Worm (Caenorhabditis elegans) whole organism, L4 larva: ENCODE measurements around the gene C50C3.5.

Experiments used
- D1046.2 ChIP-seq: fragments of 200-800 bp; sonication (Bioruptor generic); IDR thresholded peaks from 2 replicates; pipeline ENCODE4 v1.3.6; 2022; ENCODE audit warnings: missing genetic modification characterization, missing compliant biosample characterization
- F37D6.2 ChIP-seq: sonication (generic microtip); optimal IDR thresholded peaks from 2 replicates; lab custom pipeline; 2016; ENCODE audit warnings: mild to moderate bottlenecking, missing genetic modification characterization, missing compliant biosample characterization
- T20F7.1 ChIP-seq: fragments of 200-800 bp; sonication (Bioruptor generic); optimal IDR thresholded peaks from 2 replicates; lab custom pipeline; 2018; ENCODE audit warnings: mild to moderate bottlenecking, missing genetic modification characterization, missing compliant biosample characterization
- T26A8.4 ChIP-seq: fragments of 200-800 bp; sonication (Bioruptor generic); IDR thresholded peaks from 2 replicates; pipeline ENCODE4 v1.3.6; 2022; ENCODE audit warnings: missing genetic modification characterization, missing compliant biosample characterization
- Y48G9A.11 ChIP-seq: fragments of 200-800 bp; sonication (Bioruptor generic); IDR thresholded peaks from 2 replicates; pipeline ENCODE4 v1.3.6; 2022; ENCODE audit warnings: missing genetic modification reagents, missing genetic modification characterization, missing compliant biosample characterization
- Y75B8A.6 ChIP-seq: fragments of 200-800 bp; sonication (Bioruptor generic); IDR thresholded peaks from 2 replicates; pipeline ENCODE4 v1.3.6; 2022; ENCODE audit warnings: missing genetic modification reagents, missing genetic modification characterization, missing compliant biosample characterization
- aha-1 ChIP-seq: fragments of 150-350 bp; peaks from one replicate; lab custom pipeline; 2014; ENCODE audit warnings: missing biosample characterization, missing genetic modification characterization
- aly-2 ChIP-seq: sonication (generic microtip); optimal IDR thresholded peaks from 2 replicates; lab custom pipeline; 2018; ENCODE audit warnings: missing biosample characterization, missing genetic modification characterization
- arid-1 ChIP-seq: fragments of 200-800 bp; sonication (Bioruptor generic); conservative IDR thresholded peaks from 2 replicates; pipeline ENCODE4 v1.3.6; 2022; ENCODE audit warnings: missing genetic modification reagents, missing genetic modification characterization, missing compliant biosample characterization
- ceh-20 ChIP-seq: fragments of 200-800 bp; sonication (Bioruptor generic); IDR thresholded peaks from 2 replicates; pipeline ENCODE4 v1.3.6; 2022; ENCODE audit warnings: missing genetic modification reagents, missing genetic modification characterization, missing compliant biosample characterization
- ces-1 ChIP-seq: fragments of 150-350 bp; sonication (generic microtip); optimal IDR thresholded peaks from 4 replicates; lab custom pipeline; 2014; ENCODE audit warnings: missing biosample characterization, missing genetic modification reagents, missing genetic modification characterization
- daf-12 ChIP-seq: fragments of 150-350 bp; optimal IDR thresholded peaks from 2 replicates; lab custom pipeline; 2014; ENCODE audit warnings: missing biosample characterization, missing genetic modification reagents, missing genetic modification characterization
- dve-1 ChIP-seq: sonication (generic microtip); optimal IDR thresholded peaks from 2 replicates; lab custom pipeline; 2017; ENCODE audit warnings: antibody characterized with exemption, mild to moderate bottlenecking, missing genetic modification characterization, missing compliant biosample characterization; ENCODE audit not compliant: insufficient read depth
- gei-8 ChIP-seq: fragments of 200-800 bp; sonication (Bioruptor generic); optimal IDR thresholded peaks from 2 replicates; lab custom pipeline; 2018; ENCODE audit warnings: mild to moderate bottlenecking, missing genetic modification characterization, missing compliant biosample characterization
- hif-1 ChIP-seq, 2 experiments: sonication (generic microtip); optimal IDR thresholded peaks; 2 replicates each; lab custom pipeline; 2016 to 2017; ENCODE audit warnings: missing compliant biosample characterization in 2 of 2, missing genetic modification characterization in 2 of 2, missing genetic modification reagents in 2 of 2, missing genotype in 2 of 2, mild to moderate bottlenecking in 1 of 2
- hlh-30 ChIP-seq: sonication (generic microtip); optimal IDR thresholded peaks from 2 replicates; lab custom pipeline; 2017; ENCODE audit warnings: antibody characterized with exemption, mild to moderate bottlenecking, missing genetic modification characterization, missing compliant biosample characterization; ENCODE audit not compliant: insufficient read depth
- jun-1 ChIP-seq: fragments of 150-350 bp; optimal IDR thresholded peaks from 2 replicates; lab custom pipeline; 2014; ENCODE audit warnings: missing biosample characterization, missing genetic modification reagents, missing genetic modification characterization
- lim-7 ChIP-seq: fragments of 200-800 bp; sonication (Bioruptor generic); IDR thresholded peaks from 2 replicates; pipeline ENCODE4 v1.3.6; 2022; ENCODE audit warnings: missing genetic modification characterization, missing compliant biosample characterization
- lin-1 ChIP-seq: fragments of 200-800 bp; sonication (Bioruptor generic); IDR thresholded peaks from 2 replicates; pipeline ENCODE4 v1.3.6; 2022; ENCODE audit warnings: missing genetic modification reagents, missing genetic modification characterization, missing compliant biosample characterization
- lin-38 ChIP-seq: fragments of 200-800 bp; sonication (Bioruptor generic); IDR thresholded peaks from 2 replicates; pipeline ENCODE4 v1.3.6; 2022; ENCODE audit warnings: missing genetic modification reagents, missing genetic modification characterization, missing compliant biosample characterization
- lin-39 ChIP-seq: fragments of 150-350 bp; optimal IDR thresholded peaks from 2 replicates; lab custom pipeline; 2014; ENCODE audit warnings: missing biosample characterization, missing genetic modification reagents, missing genetic modification characterization
- madf-5 ChIP-seq, 2 experiments: fragments of 200-800 bp; sonication (Bioruptor generic); IDR thresholded peaks; 2 replicates each; pipeline ENCODE4 v1.3.6; 2022; ENCODE audit warnings: missing compliant biosample characterization in 2 of 2, missing genetic modification characterization in 2 of 2
- mdl-1 ChIP-seq, 2 experiments: fragments of 150-350 bp in 1 of 2; sonication (generic microtip) in 1 of 2; optimal IDR thresholded peaks; 2 replicates each; lab custom pipeline; 2014 to 2017; ENCODE audit warnings: missing biosample characterization in 2 of 2, missing genetic modification characterization in 2 of 2
- mdt-29 ChIP-seq: fragments of 200-800 bp; sonication (Bioruptor generic); IDR thresholded peaks from 2 replicates; pipeline ENCODE4 v1.3.6; 2022; ENCODE audit warnings: missing genetic modification reagents, missing genetic modification characterization, missing compliant biosample characterization
- mes-2 ChIP-seq: sonication (generic microtip); optimal IDR thresholded peaks from 2 replicates; lab custom pipeline; 2016; ENCODE audit warnings: missing genotype, mild to moderate bottlenecking, missing genetic modification characterization, missing compliant biosample characterization; ENCODE audit not compliant: poor library complexity, severe bottlenecking
- nhr-11 ChIP-seq: fragments of 150-350 bp; optimal IDR thresholded peaks from 2 replicates; lab custom pipeline; 2014; ENCODE audit warnings: missing biosample characterization, missing genetic modification characterization
- nhr-111 ChIP-seq: fragments of 200-800 bp; sonication (Bioruptor generic); optimal IDR thresholded peaks from 2 replicates; lab custom pipeline; 2018; ENCODE audit warnings: mild to moderate bottlenecking, missing genetic modification characterization, missing compliant biosample characterization
- nhr-237 ChIP-seq: sonication (generic microtip); optimal IDR thresholded peaks from 2 replicates; lab custom pipeline; 2017; ENCODE audit warnings: missing biosample characterization, missing genetic modification characterization
- nhr-25 ChIP-seq: sonication (generic microtip); optimal IDR thresholded peaks from 2 replicates; lab custom pipeline; 2017; ENCODE audit warnings: missing genetic modification characterization, mild to moderate bottlenecking, missing compliant biosample characterization, antibody characterized with exemption, moderate library complexity, borderline replicate concordance; ENCODE audit not compliant: insufficient read depth
- php-3 ChIP-seq: fragments of 200-800 bp; sonication (Bioruptor generic); IDR thresholded peaks from 2 replicates; pipeline ENCODE4 v1.3.6; 2022; ENCODE audit warnings: missing genetic modification reagents, missing genetic modification characterization, missing compliant biosample characterization
- pqm-1 ChIP-seq: sonication (generic microtip); optimal IDR thresholded peaks from 2 replicates; lab custom pipeline; 2017; ENCODE audit warnings: missing biosample characterization, missing genetic modification characterization
- saeg-2 ChIP-seq: fragments of 200-800 bp; sonication (Bioruptor generic); IDR thresholded peaks from 2 replicates; pipeline ENCODE4 v1.3.6; 2022; ENCODE audit warnings: missing genetic modification reagents, missing genetic modification characterization, missing compliant biosample characterization
- sdz-12 ChIP-seq: fragments of 200-800 bp; sonication (Bioruptor generic); optimal IDR thresholded peaks from 2 replicates; lab custom pipeline; 2018; ENCODE audit warnings: mild to moderate bottlenecking, missing genetic modification characterization, missing compliant biosample characterization
- unc-62 ChIP-seq, 3 experiments: fragments of 150-350 bp in 1 of 3; sonication (generic microtip); optimal IDR thresholded peaks in 2 of 3; peaks in 1 of 3; 1 replicate in 1 of 3; 2 replicates in 2 of 3; lab custom pipeline; 2014 to 2017; ENCODE audit warnings: missing biosample characterization in 3 of 3, missing genetic modification characterization in 3 of 3, missing genetic modification reagents in 3 of 3, missing genotype in 1 of 3
- vab-7 ChIP-seq: fragments of 200-800 bp; sonication (Bioruptor generic); IDR thresholded peaks from 2 replicates; pipeline ENCODE4 v1.3.6; 2022; ENCODE audit warnings: missing genetic modification reagents, missing genetic modification characterization, missing compliant biosample characterization
- zag-1 ChIP-seq: fragments of 150-350 bp; optimal IDR thresholded peaks from 2 replicates; lab custom pipeline; 2014; ENCODE audit warnings: missing biosample characterization, missing genetic modification characterization
- ztf-7 ChIP-seq: fragments of 150-350 bp; optimal IDR thresholded peaks from 2 replicates; lab custom pipeline; 2014; ENCODE audit warnings: missing biosample characterization, missing genetic modification characterization

The C50C3.5 gene

ce11 chrIII:8182573-8182972 is 3.5 kb downstream of the C50C3.5 start:
- TF ChIP-seq madf-5 (GFP tag; IDR thresholded peaks at IDR 0.05; lab: Robert Waterston, UW) (no peak), nhr-237 (tag; lab: Kevin White, UChicago) (no peak), nhr-11 (tag; lab: Kevin White, UChicago) (no peak), aha-1 (tag; lab: Kevin White, UChicago) (peak; percentile 90)

DNA sequence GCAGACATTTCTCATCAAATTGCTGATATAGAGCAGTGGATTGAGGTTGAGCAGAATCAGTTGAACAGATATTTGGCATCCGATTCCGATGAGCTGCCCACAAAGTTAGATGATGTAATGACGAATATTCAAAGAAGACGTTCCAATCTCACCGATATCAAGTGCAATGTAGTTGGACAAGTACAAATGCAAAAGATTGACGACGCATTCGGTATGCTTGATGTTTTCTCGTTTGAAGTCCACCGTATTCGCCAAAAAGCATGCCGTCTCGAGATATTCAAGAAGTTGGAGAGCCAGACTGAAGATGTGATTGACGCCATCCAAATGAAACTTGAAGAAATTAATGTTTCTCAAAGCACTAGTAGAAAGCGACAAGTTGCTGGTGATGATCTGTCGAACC is 6.1 kb downstream of the C50C3.5 start:
- peak in 1 of 2 experiments; percentile 95 for TF ChIP-seq unc-62 (GFP tag; optimal IDR thresholded peaks at IDR 0.05 in 1 of 2; lab: Kevin White, UChicago)
- TF ChIP-seq unc-62 (tag; optimal IDR thresholded peaks at IDR 0.05; lab: Kevin White, UChicago), result no peak
- TF ChIP-seq arid-1 (GFP tag; lab: Robert Waterston, UW), result no peak
- TF ChIP-seq hif-1 (tag; optimal IDR thresholded peaks at IDR 0.05; lab: Kevin White, UChicago), result no peak
- TF ChIP-seq mes-2 (tag; lab: Kevin White, UChicago), result no peak
- no peak for TF ChIP-seq T26A8.4 (GFP tag; lab: Robert Waterston, UW)
- TF ChIP-seq, all 104 proteins: peak for 1

DNA sequence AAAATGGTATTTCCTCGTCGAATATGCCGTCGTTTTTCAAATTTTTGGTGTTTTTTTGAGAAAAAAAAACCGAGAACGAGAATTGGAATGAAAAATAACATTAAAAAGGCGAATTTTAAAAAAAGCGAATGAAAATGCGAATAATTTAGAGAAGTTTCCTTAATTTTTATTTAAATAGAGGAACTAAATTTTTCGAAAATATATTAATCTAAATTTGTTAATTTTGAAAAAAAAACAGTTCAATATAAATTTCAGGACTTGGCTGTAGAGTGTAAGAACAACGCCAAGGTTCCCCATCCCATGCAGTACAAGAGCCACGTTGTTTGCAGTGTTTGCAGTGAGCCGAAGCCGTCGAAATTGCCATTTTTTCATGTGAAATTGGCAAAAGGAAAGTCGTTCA is 11.5 kb downstream of the C50C3.5 start, which contains the start of gene C50C3.19:
TSS of gene C50C3.19 (plus strand) at position 301 of the 400 bp plus-strand sequence.
- TF ChIP-seq lin-38 (GFP tag; lab: Robert Waterston, UW) (no peak), T20F7.1 (GFP tag; lab: Kevin White, UChicago) (no peak), gei-8 (GFP tag; lab: Kevin White, UChicago) (no peak), dve-1 (tag; lab: Kevin White, UChicago) (no peak), mdt-29 (GFP tag; lab: Robert Waterston, UW) (no peak), lin-1 (no peak), ceh-20 (no peak), T26A8.4 (GFP tag; lab: Robert Waterston, UW) (no peak)

- TF ChIP-seq hlh-30 (tag; lab: Kevin White, UChicago), result no peak
- TF ChIP-seq jun-1 (tag; lab: Kevin White, UChicago), result no peak
- no peak for TF ChIP-seq mes-2 (tag; lab: Kevin White, UChicago)
- TF ChIP-seq lin-39 (tag; lab: Kevin White, UChicago), result no peak
- no peak for TF ChIP-seq Y48G9A.11
- no peak for TF ChIP-seq zag-1
- TF ChIP-seq saeg-2, result no peak
- TF ChIP-seq vab-7 (GFP tag; lab: Robert Waterston, UW), result no peak
- TF ChIP-seq aly-2 (tag; lab: Kevin White, UChicago), result no peak
- no peak for TF ChIP-seq T26A8.4 (GFP tag; lab: Robert Waterston, UW)
- no peak for TF ChIP-seq F37D6.2
Observed at ce11 chrIII:8191695-8192094, 12.7 kb downstream of the C50C3.5 start, which contains the start of gene C50C3.1. TSS of gene C50C3.1 (plus strand) at chrIII:8191995.

ce11 chrIII:8199060-8199459 is 20.0 kb downstream of the C50C3.5 start:
- TF ChIP-seq pqm-1 (tag; lab: Kevin White, UChicago), result no peak
- no peak for TF ChIP-seq Y48G9A.11
- TF ChIP-seq unc-62 (GFP tag; optimal IDR thresholded peaks at IDR 0.05 in 1 of 2; lab: Kevin White, UChicago), result peak in 1 of 2 experiments; percentile 93
- TF ChIP-seq unc-62 (tag; optimal IDR thresholded peaks at IDR 0.05; lab: Kevin White, UChicago), result no peak
- no peak for TF ChIP-seq mdl-1 (tag; optimal IDR thresholded peaks at IDR 0.05; lab: Kevin White, UChicago)
- no peak for TF ChIP-seq Y75B8A.6 (GFP tag; lab: Robert Waterston, UW)
- no peak for TF ChIP-seq F37D6.2
- no peak for TF ChIP-seq daf-12 (tag; lab: Kevin White, UChicago)
- no peak for TF ChIP-seq sdz-12 (GFP tag; lab: Kevin White, UChicago)
- no peak for TF ChIP-seq nhr-25 (tag; lab: Kevin White, UChicago)
- TF ChIP-seq aha-1 (tag; lab: Kevin White, UChicago), result peak; percentile 49
- no peak for TF ChIP-seq D1046.2
- TF ChIP-seq ztf-7 (tag; lab: Kevin White, UChicago), result no peak
- TF ChIP-seq ces-1 (GFP tag; lab: Kevin White, UChicago), result no peak
- TF ChIP-seq php-3 (GFP tag; lab: Robert Waterston, UW), result no peak
- TF ChIP-seq nhr-111, result no peak
- no peak for TF ChIP-seq lim-7
